Fruit fly (Drosophila melanogaster) whole organism, embryonic: Measurements from ENCODE around the gene CG7987.

Source experiments
- Atf6 ChIP-seq: fragments of 200-800 bp; sonication (Bioruptor generic); IDR thresholded peaks from 2 replicates; pipeline ENCODE4 v1.3.6; 2022; ENCODE audit warnings: missing biosample characterization, missing genetic modification characterization
- B-H1 ChIP-seq: fragments of 200-800 bp; sonication (Bioruptor generic); IDR thresholded peaks from 3 replicates; pipeline ENCODE4 v1.3.6; 2022; ENCODE audit warnings: missing biosample characterization, missing genetic modification characterization
- CG10654 ChIP-seq: fragments of 200-800 bp; sonication (Bioruptor generic); optimal IDR thresholded peaks from 2 replicates; lab custom pipeline; 2016; ENCODE audit warnings: missing biosample characterization, missing genetic modification characterization
- CG12219 ChIP-seq: fragments of 200-800 bp; sonication (Bioruptor generic); optimal IDR thresholded peaks from 3 replicates; lab custom pipeline; 2018; ENCODE audit warnings: missing biosample characterization, mild to moderate bottlenecking, missing genetic modification characterization
- CG12659 ChIP-seq: fragments of 200-800 bp; sonication (Bioruptor generic); optimal IDR thresholded peaks from 3 replicates; lab custom pipeline; 2017; ENCODE audit warnings: mild to moderate bottlenecking, missing biosample characterization, missing genetic modification reagents, missing genetic modification characterization
- CG15479 ChIP-seq: fragments of 200-800 bp; sonication (Bioruptor generic); optimal IDR thresholded peaks from 3 replicates; lab custom pipeline; 2019; ENCODE audit warnings: missing biosample characterization, mild to moderate bottlenecking, missing genetic modification characterization, moderate library complexity
- CG15696 ChIP-seq: fragments of 200-800 bp; sonication (Bioruptor generic); optimal IDR thresholded peaks from 2 replicates; lab custom pipeline; 2019; ENCODE audit warnings: missing biosample characterization, mild to moderate bottlenecking, missing genetic modification characterization, moderate library complexity
- CG17385 ChIP-seq: fragments of 200-800 bp; sonication (Bioruptor generic); optimal IDR thresholded peaks from 3 replicates; lab custom pipeline; 2018; ENCODE audit warnings: missing biosample characterization, mild to moderate bottlenecking, missing genetic modification characterization
- CG31388 ChIP-seq: fragments of 200-800 bp; sonication (Bioruptor generic); optimal IDR thresholded peaks from 2 replicates; lab custom pipeline; 2016; ENCODE audit warnings: missing biosample characterization, missing genetic modification characterization
- CG31441 ChIP-seq: fragments of 200-800 bp; sonication (Bioruptor generic); IDR thresholded peaks from 2 replicates; pipeline ENCODE4 v1.3.6; 2022; ENCODE audit warnings: missing biosample characterization, missing genetic modification characterization
- CG32767 ChIP-seq: fragments of 200-800 bp; sonication (Bioruptor generic); IDR thresholded peaks from 2 replicates; pipeline ENCODE4 v1.3.6; 2022; ENCODE audit warnings: missing biosample characterization, missing genetic modification characterization
- CG3847 ChIP-seq: fragments of 200-800 bp; sonication (Bioruptor generic); IDR thresholded peaks from 2 replicates; pipeline ENCODE4 v1.3.6; 2022; ENCODE audit warnings: missing biosample characterization, missing genetic modification characterization
- CG4328 ChIP-seq: fragments of 200-800 bp; sonication (Bioruptor generic); optimal IDR thresholded peaks from 3 replicates; lab custom pipeline; 2017; ENCODE audit warnings: missing biosample characterization, missing genetic modification reagents, missing genetic modification characterization
- CG4360 ChIP-seq: fragments of 200-800 bp; sonication (Bioruptor generic); IDR thresholded peaks from 2 replicates; pipeline ENCODE4 v1.3.6; 2022; ENCODE audit warnings: missing biosample characterization, missing genetic modification characterization
- CG8359 ChIP-seq: fragments of 200-800 bp; sonication (Bioruptor generic); optimal IDR thresholded peaks from 2 replicates; lab custom pipeline; 2017; ENCODE audit warnings: missing biosample characterization, mild to moderate bottlenecking, missing genetic modification characterization, borderline replicate concordance
- D ChIP-seq, 2 experiments: fragments of 200-800 bp in 1 of 2; fragments of >200 bp in 1 of 2; sonication (Bioruptor generic) in 1 of 2; optimal IDR thresholded peaks; 2 replicates in 1 of 2; 3 replicates in 1 of 2; lab custom pipeline; 2017; ENCODE audit warnings: mild to moderate bottlenecking in 1 of 2, missing biosample characterization in 1 of 2, missing genetic modification characterization in 1 of 2, missing genetic modification reagents in 1 of 2
- Dad ChIP-seq: fragments of 200-800 bp; sonication (Bioruptor generic); optimal IDR thresholded peaks from 3 replicates; lab custom pipeline; 2016; ENCODE audit warnings: missing biosample characterization, missing genetic modification characterization
- HLHmδ ChIP-seq: fragments of 200-800 bp; sonication (Bioruptor generic); optimal IDR thresholded peaks from 2 replicates; lab custom pipeline; 2018; ENCODE audit warnings: missing biosample characterization, mild to moderate bottlenecking, missing genetic modification characterization, moderate library complexity
- MESR4 ChIP-seq: fragments of 200-800 bp; sonication (Bioruptor generic); optimal IDR thresholded peaks from 2 replicates; lab custom pipeline; 2018; ENCODE audit warnings: missing biosample characterization, mild to moderate bottlenecking, missing genetic modification characterization, moderate library complexity
- Max ChIP-seq: fragments of 200-800 bp; sonication (Bioruptor generic); optimal IDR thresholded peaks from 2 replicates; lab custom pipeline; 2016; ENCODE audit warnings: missing biosample characterization, mild to moderate bottlenecking, missing genetic modification characterization
- NK7.1 ChIP-seq: fragments of 200-800 bp; sonication (Bioruptor generic); optimal IDR thresholded peaks from 3 replicates; lab custom pipeline; 2016; ENCODE audit warnings: missing biosample characterization, missing genetic modification characterization
- Oli ChIP-seq: fragments of 200-800 bp; sonication (Bioruptor generic); optimal IDR thresholded peaks from 2 replicates; lab custom pipeline; 2018; ENCODE audit warnings: missing biosample characterization, mild to moderate bottlenecking, missing genetic modification characterization, moderate library complexity
- Optix ChIP-seq: fragments of 200-800 bp; sonication (Bioruptor generic); IDR thresholded peaks from 3 replicates; pipeline ENCODE4 v1.3.6; 2022; ENCODE audit warnings: missing biosample characterization, missing genetic modification characterization
- Ravus ChIP-seq: fragments of 200-800 bp; sonication (Bioruptor generic); IDR thresholded peaks from 2 replicates; pipeline ENCODE4 v1.3.6; 2022; ENCODE audit warnings: missing biosample characterization, missing genetic modification characterization
- Xbp1 ChIP-seq: fragments of 200-800 bp; sonication (Bioruptor generic); optimal IDR thresholded peaks from 3 replicates; lab custom pipeline; 2016; ENCODE audit warnings: missing biosample characterization, mild to moderate bottlenecking, missing genetic modification characterization
- ab ChIP-seq: fragments of 200-800 bp; sonication (Bioruptor generic); optimal IDR thresholded peaks from 2 replicates; lab custom pipeline; 2016; ENCODE audit warnings: missing biosample characterization, missing genetic modification characterization
- bcd ChIP-seq: fragments of 200-800 bp; sonication (Bioruptor generic); optimal IDR thresholded peaks from 2 replicates; lab custom pipeline; 2017; ENCODE audit warnings: missing biosample characterization, mild to moderate bottlenecking, missing genetic modification characterization
- crp ChIP-seq, 2 experiments: fragments of 200-800 bp; sonication (Bioruptor generic); optimal IDR thresholded peaks; 2 replicates in 1 of 2; 3 replicates in 1 of 2; lab custom pipeline; 2017; ENCODE audit warnings: missing biosample characterization in 2 of 2, missing genetic modification characterization in 2 of 2, mild to moderate bottlenecking in 1 of 2, moderate library complexity in 1 of 2
- da ChIP-seq: fragments of 200-800 bp; sonication (Bioruptor generic); optimal IDR thresholded peaks from 2 replicates; lab custom pipeline; 2016; ENCODE audit warnings: missing biosample characterization, missing genetic modification characterization
- dmrt99B ChIP-seq: fragments of 200-800 bp; sonication (Bioruptor generic); optimal IDR thresholded peaks from 2 replicates; lab custom pipeline; 2018; ENCODE audit warnings: missing biosample characterization, mild to moderate bottlenecking, missing genetic modification characterization, moderate library complexity
- eve ChIP-seq, 2 experiments: fragments of >200 bp; optimal IDR thresholded peaks; 2 replicates each; lab custom pipeline; 2017; ENCODE audit warnings: missing biosample characterization in 2 of 2, missing genetic modification characterization in 2 of 2
- exex ChIP-seq: fragments of 200-800 bp; sonication (Bioruptor generic); optimal IDR thresholded peaks from 4 replicates; lab custom pipeline; 2018; ENCODE audit warnings: missing biosample characterization, mild to moderate bottlenecking, missing genetic modification characterization, moderate library complexity
- eyg ChIP-seq: fragments of 200-800 bp; sonication (Bioruptor generic); optimal IDR thresholded peaks from 3 replicates; lab custom pipeline; 2016; ENCODE audit warnings: missing biosample characterization, missing genetic modification characterization
- ftz-f1 ChIP-seq: fragments of 200-800 bp; sonication (Bioruptor generic); optimal IDR thresholded peaks from 2 replicates; lab custom pipeline; 2016; ENCODE audit warnings: missing biosample characterization, missing genetic modification characterization
- grn ChIP-seq: fragments of 200-800 bp; sonication (Bioruptor generic); optimal IDR thresholded peaks from 3 replicates; lab custom pipeline; 2017; ENCODE audit warnings: missing biosample characterization, missing genetic modification characterization
- gsb-n ChIP-seq: fragments of 200-800 bp; sonication (Bioruptor generic); optimal IDR thresholded peaks from 3 replicates; lab custom pipeline; 2018; ENCODE audit warnings: missing biosample characterization, mild to moderate bottlenecking, missing genetic modification characterization
- ham ChIP-seq: fragments of 200-800 bp; sonication (Bioruptor generic); IDR thresholded peaks from 2 replicates; pipeline ENCODE4 v1.3.6; 2022; ENCODE audit warnings: missing biosample characterization, missing genetic modification characterization
- hbn ChIP-seq: fragments of 200-800 bp; sonication (Bioruptor generic); IDR thresholded peaks from 2 replicates; pipeline ENCODE4 v1.3.6; 2022; ENCODE audit warnings: missing biosample characterization, missing genetic modification characterization; ENCODE audit not compliant: partially characterized antibody
- kay ChIP-seq: fragments of 200-800 bp; sonication (Bioruptor generic); optimal IDR thresholded peaks from 2 replicates; lab custom pipeline; 2016; ENCODE audit warnings: missing biosample characterization, missing genetic modification characterization
- mld ChIP-seq: fragments of 200-800 bp; sonication (Bioruptor generic); IDR thresholded peaks from 3 replicates; pipeline ENCODE4 v1.3.6; 2022; ENCODE audit warnings: missing biosample characterization, missing genetic modification characterization; ENCODE audit not compliant: partially characterized antibody
- nerfin-2 ChIP-seq: fragments of 200-800 bp; sonication (Bioruptor generic); IDR thresholded peaks from 2 replicates; pipeline ENCODE4 v1.3.6; 2022; ENCODE audit warnings: missing biosample characterization, missing genetic modification characterization; ENCODE audit not compliant: partially characterized antibody
- odd ChIP-seq: fragments of 200-800 bp; sonication (Bioruptor generic); optimal IDR thresholded peaks from 2 replicates; lab custom pipeline; 2017; ENCODE audit warnings: missing biosample characterization, mild to moderate bottlenecking, missing genetic modification characterization
- pita ChIP-seq: fragments of 200-800 bp; sonication (Bioruptor generic); optimal IDR thresholded peaks from 2 replicates; lab custom pipeline; 2017; ENCODE audit warnings: missing biosample characterization, mild to moderate bottlenecking, missing genetic modification characterization
- sens ChIP-seq: fragments of 200-800 bp; sonication (Bioruptor generic); peaks from one replicate; lab custom pipeline; 2016; ENCODE audit warnings: missing biosample characterization, missing genetic modification characterization
- sisA ChIP-seq: fragments of 200-800 bp; sonication (Bioruptor generic); IDR thresholded peaks from 2 replicates; pipeline ENCODE4 v1.3.6; 2022; ENCODE audit warnings: missing biosample characterization, missing genetic modification characterization
- yki ChIP-seq: fragments of >200 bp; optimal IDR thresholded peaks from 3 replicates; lab custom pipeline; 2018
- z ChIP-seq: fragments of 200-800 bp; sonication (Bioruptor generic); IDR thresholded peaks from 3 replicates; pipeline ENCODE4 v1.3.6; 2022; ENCODE audit warnings: missing biosample characterization, missing genetic modification characterization

The CG7987 gene

DNA sequence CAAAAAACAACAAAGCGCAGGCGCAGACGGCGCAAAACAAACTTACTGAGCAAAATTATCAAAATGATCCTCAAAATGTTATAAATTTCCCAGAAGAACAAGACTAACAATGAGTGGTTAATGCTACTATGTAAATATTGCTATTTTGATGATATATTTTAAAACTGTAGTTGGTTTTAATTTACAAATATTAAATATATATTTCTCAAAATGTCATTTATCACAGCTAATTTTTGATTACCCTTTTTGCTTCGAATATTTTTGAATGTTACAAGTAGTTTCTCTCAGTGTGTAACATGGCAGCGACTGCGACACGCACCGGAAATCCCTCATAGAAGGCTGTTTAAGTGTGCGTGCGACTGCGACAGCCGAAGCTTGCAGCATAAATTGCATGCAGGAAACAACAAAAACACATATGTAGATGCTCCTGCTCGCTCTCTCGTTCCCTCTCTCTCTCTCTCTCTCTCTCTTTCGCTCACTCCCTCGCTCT is 22.3 kb upstream of the CG7987 start (continued):
- TF ChIP-seq ftz-f1 (GFP tag; lab: Kevin White, UChicago), result no peak
- TF ChIP-seq exex (tag; lab: Kevin White, UChicago), result no peak
- no peak for TF ChIP-seq B-H1 (GFP tag; lab: Robert Waterston, UW)
- peak; percentile 59 for TF ChIP-seq CG31441 (GFP tag; lab: Robert Waterston, UW)
- TF ChIP-seq Atf6 (GFP tag; lab: Robert Waterston, UW), result no peak
- peak; percentile 89 for TF ChIP-seq sens (GFP tag; lab: Kevin White, UChicago)
- no peak for TF ChIP-seq odd (GFP tag; lab: Kevin White, UChicago)
- no peak for TF ChIP-seq eyg (GFP tag; lab: Kevin White, UChicago)
- TF ChIP-seq CG4360 (GFP tag; lab: Robert Waterston, UW), result peak; percentile 85
- no peak for TF ChIP-seq nerfin-2 (GFP tag; lab: Robert Waterston, UW)
- no peak for TF ChIP-seq D (optimal IDR thresholded peaks at IDR 0.05; lab: Kevin White, UChicago)
- TF ChIP-seq D (GFP tag; optimal IDR thresholded peaks at IDR 0.05; lab: Kevin White, UChicago), result peak; percentile 56
- no peak for TF ChIP-seq Dad (GFP tag; lab: Kevin White, UChicago)
- TF ChIP-seq kay, result no peak
- TF ChIP-seq Max (GFP tag; lab: Kevin White, UChicago), result no peak
- no peak for TF ChIP-seq hbn (GFP tag; lab: Robert Waterston, UW)
- TF ChIP-seq Oli, result peak; percentile 53
- TF ChIP-seq CG8359, result no peak
- no peak for TF ChIP-seq da (GFP tag; lab: Kevin White, UChicago)
- no peak for TF ChIP-seq ab (GFP tag; lab: Kevin White, UChicago)

dm6 chr3R:14590753-14591535 is 15.3 kb upstream of the CG7987 start:
- TF ChIP-seq CG12219 (peak; percentile 67), CG31388 (GFP tag; lab: Kevin White, UChicago) (peak; percentile 59), CG12659 (GFP tag; lab: Kevin White, UChicago) (peak; percentile 78), MESR4 (GFP tag; lab: Kevin White, UChicago) (no peak), z (GFP tag; lab: Robert Waterston, UW) (0 out of 3 replicates have a peak, but pooled peaks have one; percentile 53), eve (GFP tag; optimal IDR thresholded peaks at IDR 0.05; lab: Kevin White, UChicago) (peak in 1 of 2 experiments; percentile 89), pita (no peak), CG32767 (GFP tag; lab: Robert Waterston, UW) (peak; percentile 74), CG3847 (GFP tag; lab: Robert Waterston, UW) (peak; percentile 47), dmrt99B (tag; lab: Kevin White, UChicago) (peak; percentile 85), CG8359 (peak; percentile 77), NK7.1 (GFP tag; lab: Kevin White, UChicago) (no peak), bcd (GFP tag; lab: Kevin White, UChicago) (peak; percentile 86), Ravus (GFP tag; lab: Robert Waterston, UW) (no peak), mld (GFP tag; lab: Robert Waterston, UW) (no peak), grn (GFP tag; lab: Kevin White, UChicago) (no peak), gsb-n (tag; lab: Kevin White, UChicago) (peak; percentile 97), sisA (GFP tag; lab: Robert Waterston, UW) (peak; percentile 82), Optix (GFP tag; lab: Robert Waterston, UW) (no peak), CG17385 (peak; percentile 79), yki (lab: Kevin White, UChicago) (no peak), CG10654 (GFP tag; lab: Kevin White, UChicago) (peak; percentile 63), Xbp1 (peak; percentile 83), CG15479 (GFP tag; lab: Kevin White, UChicago) (peak; percentile 80), HLHmδ (peak; percentile 54), hbn (GFP tag; lab: Robert Waterston, UW) (no peak), CG4328 (peak; percentile 69), Atf6 (GFP tag; lab: Robert Waterston, UW) (peak; percentile 46; the same call in 1 of the 2 replicates), ham (GFP tag; lab: Robert Waterston, UW) (no peak), crp (GFP tag; optimal IDR thresholded peaks at IDR 0.05; lab: Kevin White, UChicago) (peak in 1 of 2 experiments; percentile 27), CG15696 (peak; percentile 98)
